Worm (Caenorhabditis elegans) whole organism, L1 larva: ENCODE data around the gene tac-1.

Experiments used
- elt-2 ChIP-seq: sonication (generic microtip); optimal IDR thresholded peaks from 2 replicates; lab custom pipeline; 2016; ENCODE audit warnings: missing genetic modification characterization, mild to moderate bottlenecking, inconsistent platforms, missing compliant biosample characterization, missing genetic modification reagents
- lin-39 ChIP-seq: fragments of 150-350 bp; optimal IDR thresholded peaks from 2 replicates; lab custom pipeline; 2014; ENCODE audit warnings: missing biosample characterization, missing genetic modification reagents, missing genetic modification characterization
- snpc-4 ChIP-seq: fragments of 150-350 bp; optimal IDR thresholded peaks from 2 replicates; lab custom pipeline; 2014; ENCODE audit warnings: missing biosample characterization, missing genetic modification characterization
- unc-130 ChIP-seq: fragments of 150-350 bp; optimal IDR thresholded peaks from 2 replicates; lab custom pipeline; 2017; ENCODE audit warnings: missing biosample characterization, missing genetic modification characterization, inconsistent platforms
- ztf-11 ChIP-seq, 2 experiments: sonication (generic microtip); optimal IDR thresholded peaks; 2 replicates each; lab custom pipeline; 2016 to 2017; ENCODE audit warnings: missing genetic modification characterization in 2 of 2, missing biosample characterization in 1 of 2, missing compliant biosample characterization in 1 of 2

DNA sequence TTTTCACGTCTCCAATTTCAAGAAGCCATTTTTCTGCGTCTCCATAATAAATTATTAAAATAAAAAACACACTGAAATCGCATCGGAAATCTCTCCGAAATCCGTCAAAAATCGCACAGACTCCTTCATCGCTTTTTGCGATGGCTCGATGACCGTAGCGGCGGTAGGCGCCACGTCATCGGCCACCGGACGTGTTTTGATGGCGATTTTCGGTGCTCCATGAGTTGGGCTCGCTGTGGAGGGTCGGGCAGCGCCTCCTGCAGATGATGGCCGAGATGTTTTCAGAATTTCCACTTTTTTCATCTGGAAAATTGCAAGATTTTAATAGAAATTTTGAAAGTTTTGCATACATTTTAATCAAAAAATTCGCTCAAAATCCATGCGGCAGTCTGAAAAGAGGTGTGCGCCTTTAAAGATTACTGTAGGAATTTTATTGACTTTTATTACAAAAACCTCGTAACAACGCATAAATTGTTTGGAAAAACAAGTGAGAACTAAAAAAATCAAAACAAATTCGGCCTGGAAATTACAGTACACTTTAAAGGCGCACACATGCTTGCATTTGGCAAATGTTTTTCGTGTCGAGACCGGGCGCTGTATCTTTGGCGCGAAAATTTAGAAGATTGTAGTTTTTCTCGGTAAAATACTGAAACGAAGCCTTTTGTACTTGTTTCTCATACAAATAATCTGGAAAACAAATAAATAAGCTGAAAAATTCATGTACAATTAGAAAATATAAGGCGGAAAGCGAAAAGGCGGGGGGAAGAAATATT is 1.3 kb downstream of the tac-1 start, which contains the start of gene smg-9:
- no peak for TF ChIP-seq unc-130 (tag; lab: Kevin White, UChicago)
- no peak for TF ChIP-seq ztf-11 (tag; optimal IDR thresholded peaks at IDR 0.05; lab: Kevin White, UChicago)
- no peak for TF ChIP-seq snpc-4 (tag; lab: Kevin White, UChicago)
- no peak for TF ChIP-seq lin-39 (tag; lab: Kevin White, UChicago)
- TF ChIP-seq elt-2 = no peak
